Worm (Caenorhabditis elegans): ENCODE measurements around the gene ced-3.

DNA sequence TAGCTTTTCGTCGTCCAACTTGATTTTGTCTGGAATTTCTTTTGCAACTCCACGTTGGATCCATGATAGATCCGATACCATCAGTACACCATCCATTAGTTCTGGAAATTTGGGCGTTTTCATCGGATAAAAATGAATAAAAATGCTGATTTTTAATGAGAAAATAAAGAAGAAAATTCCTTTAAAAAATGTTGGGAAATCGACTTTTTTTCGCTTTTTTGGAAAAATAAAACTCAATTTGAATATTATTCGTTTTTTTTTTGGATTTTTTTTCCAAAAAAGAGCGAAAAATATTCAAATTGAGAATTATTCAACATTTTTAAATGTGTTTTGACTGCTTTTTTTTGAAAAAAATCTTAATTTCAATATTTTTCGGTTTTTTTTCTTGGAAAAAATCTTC is 32.5 kb upstream of the ced-3 start, which contains the start of gene pwp-1:
- TF ChIP-seq pha-4 (tag; optimal IDR thresholded peaks at IDR 0.05) (no peak), ztf-11 (tag; optimal IDR thresholded peaks at IDR 0.05) (no peak), snpc-4 (tag; optimal IDR thresholded peaks at IDR 0.05) (no peak)
